Fruit fly (Drosophila melanogaster) whole organism, embryonic: ENCODE data around the gene Cap-D2.

ENCODE experiments used
- Adf1 ChIP-seq: fragments of 200-800 bp; sonication (Bioruptor generic); IDR thresholded peaks from 2 replicates; pipeline ENCODE4 v1.3.6; 2022; ENCODE audit warnings: missing biosample characterization, missing genetic modification characterization
- Antp ChIP-seq: fragments of 200-800 bp; sonication (Bioruptor generic); optimal IDR thresholded peaks from 3 replicates; lab custom pipeline; 2016; ENCODE audit warnings: missing biosample characterization, missing genetic modification characterization
- BtbVII ChIP-seq: fragments of 200-800 bp; sonication (Bioruptor generic); optimal IDR thresholded peaks from 3 replicates; lab custom pipeline; 2017; ENCODE audit warnings: missing biosample characterization, mild to moderate bottlenecking, missing genetic modification characterization
- CG10654 ChIP-seq: fragments of 200-800 bp; sonication (Bioruptor generic); optimal IDR thresholded peaks from 2 replicates; lab custom pipeline; 2016; ENCODE audit warnings: missing biosample characterization, missing genetic modification characterization
- CG13775 ChIP-seq: fragments of 200-800 bp; sonication (Bioruptor generic); optimal IDR thresholded peaks from 3 replicates; lab custom pipeline; 2017; ENCODE audit warnings: missing biosample characterization, mild to moderate bottlenecking, missing genetic modification characterization
- CG14667 ChIP-seq: fragments of 200-800 bp; sonication (Bioruptor generic); IDR thresholded peaks from 2 replicates; pipeline ENCODE4 v1.3.6; 2022; ENCODE audit warnings: missing biosample characterization, missing genetic modification characterization
- CG1602 ChIP-seq: fragments of 200-800 bp; sonication (Bioruptor generic); optimal IDR thresholded peaks from 3 replicates; lab custom pipeline; 2016; ENCODE audit warnings: missing biosample characterization, missing genetic modification characterization
- CG16813 ChIP-seq: fragments of 200-800 bp; sonication (Bioruptor generic); IDR thresholded peaks from 3 replicates; pipeline ENCODE4 v1.3.6; 2022; ENCODE audit warnings: missing biosample characterization, missing genetic modification characterization; ENCODE audit not compliant: partially characterized antibody
- CG17612 ChIP-seq: fragments of 200-800 bp; sonication (Bioruptor generic); IDR thresholded peaks from 2 replicates; pipeline ENCODE4 v1.3.6; 2022; ENCODE audit warnings: missing biosample characterization, missing genetic modification characterization
- CG18476 ChIP-seq: fragments of 200-800 bp; sonication (Bioruptor generic); optimal IDR thresholded peaks from 2 replicates; lab custom pipeline; 2016; ENCODE audit warnings: missing biosample characterization, mild to moderate bottlenecking, missing genetic modification characterization
- CG2202 ChIP-seq: fragments of 200-800 bp; sonication (Bioruptor generic); optimal IDR thresholded peaks from 2 replicates; lab custom pipeline; 2018; ENCODE audit warnings: missing biosample characterization, mild to moderate bottlenecking, missing genetic modification characterization
- CG31365 ChIP-seq: fragments of 200-800 bp; sonication (Bioruptor generic); optimal IDR thresholded peaks from 2 replicates; lab custom pipeline; 2018; ENCODE audit warnings: missing biosample characterization, mild to moderate bottlenecking, missing genetic modification characterization
- CG31388 ChIP-seq: fragments of 200-800 bp; sonication (Bioruptor generic); optimal IDR thresholded peaks from 2 replicates; lab custom pipeline; 2016; ENCODE audit warnings: missing biosample characterization, missing genetic modification characterization
- CG4617 ChIP-seq: fragments of 200-800 bp; sonication (Bioruptor generic); optimal IDR thresholded peaks from 3 replicates; lab custom pipeline; 2016; ENCODE audit warnings: missing biosample characterization, missing genetic modification characterization, borderline replicate concordance
- CG5953 ChIP-seq: fragments of 200-800 bp; sonication (Bioruptor generic); IDR thresholded peaks from 2 replicates; pipeline ENCODE4 v1.3.6; 2022; ENCODE audit warnings: missing biosample characterization, missing genetic modification characterization
- CG7786 ChIP-seq: fragments of 200-800 bp; sonication (Bioruptor generic); optimal IDR thresholded peaks from 2 replicates; lab custom pipeline; 2016; ENCODE audit warnings: missing biosample characterization, missing genetic modification characterization
- CoRest ChIP-seq: fragments of 200-800 bp; sonication (Bioruptor generic); optimal IDR thresholded peaks from 3 replicates; lab custom pipeline; 2018; ENCODE audit warnings: missing biosample characterization, mild to moderate bottlenecking, missing genetic modification characterization, moderate library complexity
- D19B ChIP-seq: fragments of 200-800 bp; sonication (Bioruptor generic); optimal IDR thresholded peaks from 2 replicates; lab custom pipeline; 2017; ENCODE audit warnings: missing biosample characterization, mild to moderate bottlenecking, missing genetic modification characterization
- ERR ChIP-seq: fragments of 200-800 bp; sonication (Bioruptor generic); optimal IDR thresholded peaks from 2 replicates; lab custom pipeline; 2016; ENCODE audit warnings: missing biosample characterization, missing genetic modification characterization
- Gsc ChIP-seq: fragments of 200-800 bp; sonication (Bioruptor generic); IDR thresholded peaks from 2 replicates; pipeline ENCODE4 v1.3.6; 2022; ENCODE audit warnings: missing biosample characterization, missing genetic modification characterization
- Hey ChIP-seq: fragments of 200-800 bp; sonication (Bioruptor generic); optimal IDR thresholded peaks from 3 replicates; lab custom pipeline; 2018; ENCODE audit warnings: missing biosample characterization, mild to moderate bottlenecking, missing genetic modification characterization
- Hsf ChIP-seq: fragments of 200-800 bp; sonication (Bioruptor generic); optimal IDR thresholded peaks from 3 replicates; lab custom pipeline; 2016; ENCODE audit warnings: missing biosample characterization, missing genetic modification characterization
- MESR4 ChIP-seq: fragments of 200-800 bp; sonication (Bioruptor generic); optimal IDR thresholded peaks from 2 replicates; lab custom pipeline; 2018; ENCODE audit warnings: missing biosample characterization, mild to moderate bottlenecking, missing genetic modification characterization, moderate library complexity
- Meics ChIP-seq: fragments of 200-800 bp; sonication (Bioruptor generic); optimal IDR thresholded peaks from 2 replicates; lab custom pipeline; 2017; ENCODE audit warnings: missing biosample characterization, mild to moderate bottlenecking, missing genetic modification characterization
- NfI ChIP-seq: fragments of 200-800 bp; sonication (Bioruptor generic); optimal IDR thresholded peaks from 3 replicates; lab custom pipeline; 2018; ENCODE audit warnings: missing biosample characterization, mild to moderate bottlenecking, missing genetic modification characterization, moderate library complexity
- Optix ChIP-seq: fragments of 200-800 bp; sonication (Bioruptor generic); IDR thresholded peaks from 3 replicates; pipeline ENCODE4 v1.3.6; 2022; ENCODE audit warnings: missing biosample characterization, missing genetic modification characterization
- PHDP ChIP-seq: fragments of 200-800 bp; sonication (Bioruptor generic); optimal IDR thresholded peaks from 3 replicates; lab custom pipeline; 2018; ENCODE audit warnings: missing biosample characterization, mild to moderate bottlenecking, missing genetic modification characterization, moderate library complexity
- Ptx1 ChIP-seq: fragments of 200-800 bp; sonication (Bioruptor generic); IDR thresholded peaks from 2 replicates; pipeline ENCODE4 v1.3.6; 2022; ENCODE audit warnings: missing biosample characterization, missing genetic modification characterization
- Rx ChIP-seq: fragments of 200-800 bp; sonication (Bioruptor generic); IDR thresholded peaks from 2 replicates; pipeline ENCODE4 v1.3.6; 2022; ENCODE audit warnings: missing biosample characterization, missing genetic modification characterization
- Spps ChIP-seq: fragments of 200-800 bp; sonication (Bioruptor generic); optimal IDR thresholded peaks from 2 replicates; lab custom pipeline; 2018; ENCODE audit warnings: missing biosample characterization, mild to moderate bottlenecking, missing genetic modification characterization
- Sry-δ ChIP-seq: fragments of 200-800 bp; sonication (Bioruptor generic); optimal IDR thresholded peaks from 2 replicates; lab custom pipeline; 2016; ENCODE audit warnings: missing biosample characterization, missing genetic modification characterization
- ab ChIP-seq: fragments of 200-800 bp; sonication (Bioruptor generic); optimal IDR thresholded peaks from 2 replicates; lab custom pipeline; 2016; ENCODE audit warnings: missing biosample characterization, missing genetic modification characterization
- bowl ChIP-seq: fragments of 200-800 bp; sonication (Bioruptor generic); IDR thresholded peaks from 2 replicates; pipeline ENCODE4 v1.3.6; 2022; ENCODE audit warnings: missing biosample characterization, missing genetic modification characterization
- br ChIP-seq: fragments of >200 bp; optimal IDR thresholded peaks from 2 replicates; lab custom pipeline; 2017
- cas ChIP-seq: fragments of 200-800 bp; sonication (Bioruptor generic); IDR thresholded peaks from 2 replicates; pipeline ENCODE4 v1.3.6; 2022; ENCODE audit warnings: missing biosample characterization, missing genetic modification characterization
- ci ChIP-seq: fragments of 200-800 bp; sonication (Bioruptor generic); IDR thresholded peaks from 3 replicates; pipeline ENCODE4 v1.3.6; 2022; ENCODE audit warnings: missing biosample characterization, missing genetic modification characterization
- croc ChIP-seq: fragments of 200-800 bp; sonication (Bioruptor generic); conservative IDR thresholded peaks from 3 replicates; pipeline ENCODE4 v1.3.6; 2022; ENCODE audit warnings: missing biosample characterization, missing genetic modification characterization
- da ChIP-seq: fragments of 200-800 bp; sonication (Bioruptor generic); optimal IDR thresholded peaks from 2 replicates; lab custom pipeline; 2016; ENCODE audit warnings: missing biosample characterization, missing genetic modification characterization
- dan ChIP-seq: fragments of 200-800 bp; sonication (Bioruptor generic); IDR thresholded peaks from 2 replicates; pipeline ENCODE4 v1.3.6; 2022; ENCODE audit warnings: missing biosample characterization, missing genetic modification characterization
- ftz-f1 ChIP-seq: fragments of 200-800 bp; sonication (Bioruptor generic); optimal IDR thresholded peaks from 2 replicates; lab custom pipeline; 2016; ENCODE audit warnings: missing biosample characterization, missing genetic modification characterization
- hth ChIP-seq: fragments of >200 bp; optimal IDR thresholded peaks from 2 replicates; lab custom pipeline; 2017; ENCODE audit warnings: inconsistent platforms
- ken ChIP-seq: fragments of 200-800 bp; sonication (Bioruptor generic); IDR thresholded peaks from 3 replicates; pipeline ENCODE4 v1.3.6; 2022; ENCODE audit warnings: missing biosample characterization, missing genetic modification characterization
- klu ChIP-seq: fragments of 200-800 bp; sonication (Bioruptor generic); IDR thresholded peaks from 2 replicates; pipeline ENCODE4 v1.3.6; 2022; ENCODE audit warnings: missing biosample characterization, missing genetic modification characterization
- kni ChIP-seq: fragments of 200-800 bp; sonication (Bioruptor generic); optimal IDR thresholded peaks from 3 replicates; lab custom pipeline; 2017; ENCODE audit warnings: mild to moderate bottlenecking, missing biosample characterization, missing genetic modification reagents, missing genetic modification characterization
- org-1 ChIP-seq: fragments of 200-800 bp; sonication (Bioruptor generic); optimal IDR thresholded peaks from 2 replicates; lab custom pipeline; 2017; ENCODE audit warnings: missing biosample characterization, missing genetic modification characterization
- psq ChIP-seq: fragments of 200-800 bp; sonication (Bioruptor generic); optimal IDR thresholded peaks from 2 replicates; lab custom pipeline; 2017; ENCODE audit warnings: missing biosample characterization, missing genetic modification characterization
- run ChIP-seq: fragments of 200-800 bp; sonication (Bioruptor generic); optimal IDR thresholded peaks from 3 replicates; lab custom pipeline; 2018; ENCODE audit warnings: missing biosample characterization, mild to moderate bottlenecking, missing genetic modification characterization
- salm ChIP-seq: fragments of 200-800 bp; sonication (Bioruptor generic); optimal IDR thresholded peaks from 2 replicates; lab custom pipeline; 2018; ENCODE audit warnings: missing biosample characterization, mild to moderate bottlenecking, missing genetic modification characterization
- sisA ChIP-seq: fragments of 200-800 bp; sonication (Bioruptor generic); IDR thresholded peaks from 2 replicates; pipeline ENCODE4 v1.3.6; 2022; ENCODE audit warnings: missing biosample characterization, missing genetic modification characterization
- tna ChIP-seq: fragments of 200-800 bp; sonication (Bioruptor generic); IDR thresholded peaks from 2 replicates; pipeline ENCODE4 v1.3.6; 2022; ENCODE audit warnings: missing biosample characterization, missing genetic modification characterization; ENCODE audit not compliant: partially characterized antibody
- trem ChIP-seq: fragments of 200-800 bp; optimal IDR thresholded peaks from 3 replicates; lab custom pipeline; 2019; ENCODE audit warnings: missing biosample characterization, mild to moderate bottlenecking, missing genetic modification characterization, moderate library complexity
- unc-4 ChIP-seq: fragments of 200-800 bp; sonication (Bioruptor generic); IDR thresholded peaks from 2 replicates; pipeline ENCODE4 v1.3.6; 2022; ENCODE audit warnings: missing biosample characterization, missing genetic modification characterization; ENCODE audit not compliant: partially characterized antibody

Gene Cap-D2

dm6 chr3R:29716782-29717317 lies 41.4 kb downstream of the Cap-D2 start, which contains the start of gene Obp99b (continued):
- TF ChIP-seq Sry-δ (GFP tag; lab: Kevin White, UChicago), result peak; percentile 9
- peak; percentile 85 for TF ChIP-seq Meics
- TF ChIP-seq hth, result no peak
- peak; percentile 52 for TF ChIP-seq kni (GFP tag; lab: Kevin White, UChicago)
- peak; percentile 57; the same call in 1 of the 2 replicates for TF ChIP-seq CG17612 (GFP tag; lab: Robert Waterston, UW)
- no peak for TF ChIP-seq tna (GFP tag; lab: Robert Waterston, UW)
- TF ChIP-seq trem, result peak; percentile 46
- TF ChIP-seq Spps (tag; lab: Kevin White, UChicago), result peak; percentile 55
- TF ChIP-seq ftz-f1 (GFP tag; lab: Kevin White, UChicago), result peak; percentile 5
- TF ChIP-seq Optix (GFP tag; lab: Robert Waterston, UW), result peak; percentile 84
- TF ChIP-seq unc-4 (GFP tag; lab: Robert Waterston, UW), result no peak
- TF ChIP-seq Ptx1, result peak; percentile 72
- TF ChIP-seq Rx (GFP tag; lab: Robert Waterston, UW), result peak; percentile 69
- peak; percentile 84 for TF ChIP-seq Antp (GFP tag; lab: Kevin White, UChicago)
- TF ChIP-seq cas (GFP tag; lab: Robert Waterston, UW), result 0 out of 2 replicates have a peak, but pooled peaks have one; percentile 20
- TF ChIP-seq salm (tag; lab: Kevin White, UChicago), result peak; percentile 10
- TF ChIP-seq BtbVII (GFP tag; lab: Kevin White, UChicago), result peak; percentile 79
- peak; percentile 51 for TF ChIP-seq Hey
- peak; percentile 74; the same call in 1 of the 2 replicates for TF ChIP-seq CG5953
- no peak for TF ChIP-seq ab (GFP tag; lab: Kevin White, UChicago)
- peak; percentile 61 for TF ChIP-seq sisA (GFP tag; lab: Robert Waterston, UW)
- TF ChIP-seq da (GFP tag; lab: Kevin White, UChicago), result peak; percentile 25
- no peak for TF ChIP-seq br (lab: Kevin White, UChicago)
- TF ChIP-seq Gsc (GFP tag; lab: Robert Waterston, UW), result no peak
- peak; percentile 50 for TF ChIP-seq CG1602 (GFP tag; lab: Kevin White, UChicago)
- peak; percentile 25 for TF ChIP-seq Adf1 (GFP tag; lab: Robert Waterston, UW)
- peak; percentile 80 for TF ChIP-seq CG13775 (GFP tag; lab: Kevin White, UChicago)
- peak; percentile 47 for TF ChIP-seq CG18476 (GFP tag; lab: Kevin White, UChicago)
- TF ChIP-seq dan (GFP tag; lab: Robert Waterston, UW), result no peak
- TF ChIP-seq CG2202, result peak; percentile 71
- peak; percentile 55 for TF ChIP-seq CG7786 (GFP tag; lab: Kevin White, UChicago)
- peak; percentile 27 for TF ChIP-seq CG4617 (GFP tag; lab: Kevin White, UChicago)
- TF ChIP-seq PHDP (tag; lab: Kevin White, UChicago), result peak; percentile 76
- TF ChIP-seq CG14667 (GFP tag; lab: Robert Waterston, UW), result peak; percentile 54
- TF ChIP-seq ERR, result peak; percentile 12
- TF ChIP-seq run, result no peak
- TF ChIP-seq NfI (GFP tag; lab: Kevin White, UChicago), result peak; percentile 91
- peak; percentile 14 for TF ChIP-seq CG31388 (GFP tag; lab: Kevin White, UChicago)
- TF ChIP-seq psq (GFP tag; lab: Kevin White, UChicago), result no peak
- TF ChIP-seq CoRest (tag; lab: Kevin White, UChicago), result peak; percentile 50
- TF ChIP-seq Hsf (GFP tag; lab: Kevin White, UChicago), result peak; percentile 84
- peak; percentile 63; the same call in 1 of the 2 replicates for TF ChIP-seq bowl
- TF ChIP-seq CG16813 (GFP tag; lab: Robert Waterston, UW), result no peak
- TF ChIP-seq MESR4 (GFP tag; lab: Kevin White, UChicago), result peak; percentile 22
- TF ChIP-seq ken, result peak; percentile 85
- TF ChIP-seq org-1, result peak; percentile 56
- peak; percentile 48; the same call in 2 of the 3 replicates for TF ChIP-seq croc
- peak; percentile 54 for TF ChIP-seq D19B (GFP tag; lab: Kevin White, UChicago)
- peak; percentile 96 for TF ChIP-seq ci (GFP tag; lab: Robert Waterston, UW)
- TF ChIP-seq CG31365, result peak; percentile 63
- no peak for TF ChIP-seq klu (GFP tag; lab: Robert Waterston, UW)
- TF ChIP-seq CG10654 (GFP tag; lab: Kevin White, UChicago), result peak; percentile 46
